Worm (Caenorhabditis elegans) whole organism, early embryonic: ENCODE data around the gene C32D5.8.

Source experiments
- B0310.2 ChIP-seq: sonication (generic microtip); optimal IDR thresholded peaks from 2 replicates; lab custom pipeline; 2016; ENCODE audit warnings: mild to moderate bottlenecking, missing genetic modification characterization, missing compliant biosample characterization
- F13C5.2 ChIP-seq: sonication (generic microtip); optimal IDR thresholded peaks from 2 replicates; lab custom pipeline; 2017; ENCODE audit warnings: mild to moderate bottlenecking, missing genetic modification characterization, inconsistent platforms, missing compliant biosample characterization
- aly-1 ChIP-seq: sonication (generic microtip); optimal IDR thresholded peaks from 2 replicates; lab custom pipeline; 2016; ENCODE audit warnings: missing genetic modification characterization, missing compliant biosample characterization
- ama-1 ChIP-seq: fragments of 150-350 bp; optimal IDR thresholded peaks from 2 replicates; lab custom pipeline; 2014
- ceh-13 ChIP-seq: fragments of 200-800 bp; sonication (Bioruptor generic); optimal IDR thresholded peaks from 2 replicates; lab custom pipeline; 2018; ENCODE audit warnings: mild to moderate bottlenecking, missing genetic modification characterization, missing compliant biosample characterization
- ceh-36 ChIP-seq: sonication (generic microtip); optimal IDR thresholded peaks from 2 replicates; lab custom pipeline; 2016; ENCODE audit warnings: missing genetic modification characterization, inconsistent platforms, missing compliant biosample characterization
- ets-7 ChIP-seq: sonication (generic microtip); optimal IDR thresholded peaks from 2 replicates; lab custom pipeline; 2016; ENCODE audit warnings: missing genotype, missing genetic modification characterization, missing compliant biosample characterization
- flt-1 ChIP-seq: fragments of 200-800 bp; sonication (Bioruptor generic); IDR thresholded peaks from 2 replicates; pipeline ENCODE4 v1.3.6; 2022; ENCODE audit warnings: missing genetic modification characterization, missing compliant biosample characterization
- hmbx-1 ChIP-seq: sonication (generic microtip); optimal IDR thresholded peaks from 2 replicates; lab custom pipeline; 2016; ENCODE audit warnings: mild to moderate bottlenecking, missing genetic modification characterization, missing compliant biosample characterization
- hmg-4 ChIP-seq: fragments of 200-800 bp; sonication (Bioruptor generic); optimal IDR thresholded peaks from 2 replicates; lab custom pipeline; 2018; ENCODE audit warnings: mild to moderate bottlenecking, missing genetic modification characterization, missing compliant biosample characterization
- hnd-1 ChIP-seq: sonication (generic microtip); optimal IDR thresholded peaks from 2 replicates; lab custom pipeline; 2016; ENCODE audit warnings: missing genetic modification characterization, missing compliant biosample characterization
- pes-1 ChIP-seq: fragments of 200-800 bp; sonication (Bioruptor generic); IDR thresholded peaks from 2 replicates; pipeline ENCODE4 v1.3.6; 2022; ENCODE audit warnings: missing genetic modification reagents, missing genetic modification characterization, missing compliant biosample characterization
- scrt-1 ChIP-seq: fragments of 200-800 bp; sonication (Bioruptor generic); IDR thresholded peaks from 2 replicates; pipeline ENCODE4 v1.3.6; 2022; ENCODE audit warnings: missing genetic modification characterization, missing compliant biosample characterization
- sea-1 ChIP-seq: fragments of 200-800 bp; sonication (Bioruptor generic); conservative IDR thresholded peaks from 2 replicates; pipeline ENCODE4 v1.3.6; 2022; ENCODE audit warnings: missing genetic modification characterization, missing compliant biosample characterization
- tbx-11 ChIP-seq: fragments of 200-800 bp; sonication (Bioruptor generic); IDR thresholded peaks from 2 replicates; pipeline ENCODE4 v1.3.6; 2022; ENCODE audit warnings: missing genetic modification characterization, missing compliant biosample characterization
- tbx-37 ChIP-seq: fragments of 200-800 bp; sonication (Bioruptor generic); conservative IDR thresholded peaks from 2 replicates; pipeline ENCODE4 v1.3.6; 2022; ENCODE audit warnings: missing genetic modification reagents, missing genetic modification characterization, missing compliant biosample characterization
- tra-4 ChIP-seq: sonication (generic microtip); optimal IDR thresholded peaks from 2 replicates; lab custom pipeline; 2017; ENCODE audit warnings: missing genetic modification characterization, missing compliant biosample characterization

Gene C32D5.8

DNA sequence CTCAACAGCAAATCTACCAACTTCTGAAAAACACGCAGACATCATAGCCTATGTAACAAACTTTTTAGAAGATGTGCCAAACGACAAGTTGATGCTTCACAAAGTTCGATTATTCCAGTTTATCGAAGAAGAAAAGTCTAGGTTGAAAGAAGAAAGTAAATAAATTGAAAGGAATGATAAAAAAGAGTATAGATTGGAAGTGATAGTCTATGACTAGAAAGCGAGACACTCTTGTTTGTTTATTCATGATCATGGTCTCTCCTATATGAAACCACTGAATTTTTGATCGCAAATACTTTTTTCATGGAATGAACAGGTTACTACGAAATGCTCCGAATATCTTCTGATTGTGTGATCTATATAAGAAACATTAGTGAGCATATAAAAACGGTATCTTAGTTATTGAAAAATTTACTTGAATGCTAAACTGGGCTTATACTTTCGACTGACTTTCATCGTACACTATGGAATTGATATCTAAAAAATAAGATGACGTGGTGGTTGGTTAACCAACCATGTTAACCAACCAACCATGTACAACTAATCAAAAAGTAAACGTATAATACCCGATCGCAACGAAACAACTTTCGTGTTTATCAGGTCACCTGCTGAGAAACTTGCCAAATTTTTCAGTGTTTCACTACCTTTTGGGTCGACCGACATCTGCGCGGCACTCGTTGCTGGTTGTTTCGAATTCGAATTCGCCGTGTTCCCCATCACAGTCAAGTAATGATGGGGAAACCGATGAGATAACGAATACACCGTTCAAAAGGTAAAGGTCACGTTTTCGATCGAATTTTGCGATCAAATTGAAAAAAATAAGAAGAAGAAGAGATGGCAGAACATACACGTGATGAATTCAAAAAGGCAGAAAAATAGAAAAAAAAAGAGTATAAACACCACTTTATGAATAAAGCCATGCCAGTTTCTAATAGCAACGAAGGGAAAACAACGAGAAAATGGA lies at the start of gene C32D5.8:
Gene C32D5.8 (minus strand): TSS at position 770 of the 964 bp plus-strand sequence.
- TF ChIP-seq hnd-1 (tag; lab: Kevin White, UChicago) (no peak), ets-7 (tag; lab: Kevin White, UChicago) (no peak), pes-1 (no peak), F13C5.2 (tag; lab: Kevin White, UChicago) (no peak), tra-4 (no peak), tbx-11 (GFP tag; lab: Robert Waterston, UW) (no peak), sea-1 (GFP tag; lab: Robert Waterston, UW) (no peak), ceh-13 (GFP tag; lab: Kevin White, UChicago) (no peak), aly-1 (tag; lab: Kevin White, UChicago) (no peak), hmbx-1 (tag; lab: Kevin White, UChicago) (no peak), scrt-1 (GFP tag; lab: Robert Waterston, UW) (no peak), ceh-36 (no peak), tbx-37 (GFP tag; lab: Robert Waterston, UW) (no peak), hmg-4 (no peak), ama-1 (lab: Kevin White, UChicago) (no peak), B0310.2 (tag; lab: Kevin White, UChicago) (no peak), flt-1 (GFP tag; lab: Robert Waterston, UW) (no peak)

ce11 chrII:6394037-6394436 lies 48.3 kb upstream of the C32D5.8 start:
- TF ChIP-seq pes-1 (no peak), flt-1 (GFP tag; lab: Robert Waterston, UW) (no peak), aly-1 (tag; lab: Kevin White, UChicago) (no peak), hmg-4 (no peak), scrt-1 (GFP tag; lab: Robert Waterston, UW) (no peak), ama-1 (lab: Kevin White, UChicago) (no peak), ceh-36 (no peak), tbx-11 (GFP tag; lab: Robert Waterston, UW) (no peak), ets-7 (tag; lab: Kevin White, UChicago) (no peak), tra-4 (no peak), B0310.2 (tag; lab: Kevin White, UChicago) (no peak), hnd-1 (tag; lab: Kevin White, UChicago) (no peak), tbx-37 (GFP tag; lab: Robert Waterston, UW) (no peak), ceh-13 (GFP tag; lab: Kevin White, UChicago) (no peak), F13C5.2 (tag; lab: Kevin White, UChicago) (no peak)

ce11 chrII:6391195-6391594 lies 45.4 kb upstream of the C32D5.8 start, which contains the start of gene F58F12.3:
Gene F58F12.3 (minus strand): TSS chrII:6391295.
- no peak for TF ChIP-seq aly-1 (tag; lab: Kevin White, UChicago)
- TF ChIP-seq ets-7 (tag; lab: Kevin White, UChicago), result no peak
- no peak for TF ChIP-seq tbx-11 (GFP tag; lab: Robert Waterston, UW)

DNA sequence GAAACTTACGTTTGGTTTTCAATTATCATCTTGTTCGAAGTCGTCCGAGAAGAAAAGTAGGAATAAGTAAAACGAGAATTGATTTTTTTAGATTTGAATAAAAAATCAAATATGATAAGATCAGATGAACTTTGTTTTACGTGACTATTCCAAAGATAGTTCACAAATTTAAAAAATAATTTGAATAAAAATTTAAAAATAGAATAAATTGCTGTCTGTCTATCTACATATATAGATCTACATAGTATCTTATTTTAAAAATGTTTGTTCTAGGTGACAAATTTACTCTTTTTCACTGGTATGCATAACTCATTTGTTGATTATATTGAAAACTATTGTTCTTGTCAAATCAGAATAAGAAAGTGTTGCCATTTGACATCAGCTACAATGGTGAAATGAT lies 42.2 kb upstream of the C32D5.8 start, which contains the start of gene F58F12.2:
Gene F58F12.2 (minus strand): TSS at position 101 of the 400 bp plus-strand sequence.
- no peak for TF ChIP-seq ama-1 (lab: Kevin White, UChicago)
- TF ChIP-seq pes-1, result no peak
- TF ChIP-seq sea-1 (GFP tag; lab: Robert Waterston, UW), result no peak
- TF ChIP-seq hmg-4, result no peak
- TF ChIP-seq flt-1 (GFP tag; lab: Robert Waterston, UW), result no peak
- TF ChIP-seq ets-7 (tag; lab: Kevin White, UChicago), result no peak
- no peak for TF ChIP-seq F13C5.2 (tag; lab: Kevin White, UChicago)
- no peak for TF ChIP-seq tbx-11 (GFP tag; lab: Robert Waterston, UW)
- no peak for TF ChIP-seq hnd-1 (tag; lab: Kevin White, UChicago)
- TF ChIP-seq B0310.2 (tag; lab: Kevin White, UChicago), result no peak
- TF ChIP-seq hmbx-1 (tag; lab: Kevin White, UChicago), result no peak
- no peak for TF ChIP-seq tbx-37 (GFP tag; lab: Robert Waterston, UW)
- TF ChIP-seq aly-1 (tag; lab: Kevin White, UChicago), result no peak
- no peak for TF ChIP-seq ceh-36
- no peak for TF ChIP-seq scrt-1 (GFP tag; lab: Robert Waterston, UW)
- no peak for TF ChIP-seq tra-4

ce11 chrII:6386467-6386866 lies 40.7 kb upstream of the C32D5.8 start, which contains the start of gene F58F12.4:
Gene F58F12.4 (plus strand): TSS chrII:6386767.
- TF ChIP-seq scrt-1 (GFP tag; lab: Robert Waterston, UW), result no peak
- TF ChIP-seq hmbx-1 (tag; lab: Kevin White, UChicago), result no peak
- no peak for TF ChIP-seq F13C5.2 (tag; lab: Kevin White, UChicago)
- TF ChIP-seq flt-1 (GFP tag; lab: Robert Waterston, UW), result no peak
- TF ChIP-seq hmg-4, result no peak
- TF ChIP-seq hnd-1 (tag; lab: Kevin White, UChicago), result no peak

DNA sequence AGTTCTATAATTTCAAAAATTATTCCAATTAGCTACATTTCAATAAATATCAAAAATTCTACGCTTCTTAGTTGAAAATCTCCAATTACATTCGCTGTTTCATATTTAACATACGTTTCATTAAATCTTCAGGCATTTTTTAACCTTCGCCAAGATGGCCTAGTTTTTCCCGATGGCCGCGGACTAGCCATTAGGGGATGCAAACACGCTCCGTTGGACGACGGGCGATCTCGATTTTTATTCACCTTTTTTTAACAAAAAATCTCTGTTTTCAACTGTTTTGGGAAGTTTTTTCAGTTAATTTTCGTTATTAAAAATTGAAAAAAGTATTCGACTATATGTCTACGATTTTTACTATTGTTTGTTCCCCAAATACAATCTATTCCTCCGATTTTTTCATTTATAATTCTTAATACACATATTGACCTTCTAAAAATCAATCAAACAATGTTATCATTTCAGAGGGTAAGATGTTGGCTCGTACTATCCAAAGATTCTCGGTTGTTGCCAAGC lies 37.5 kb upstream of the C32D5.8 start, which contains the start of gene F58F12.1:
Gene F58F12.1 (plus strand): TSS at position 463 of the 513 bp plus-strand sequence.
- TF ChIP-seq tra-4, result no peak
- TF ChIP-seq flt-1 (GFP tag; lab: Robert Waterston, UW), result no peak
- peak; percentile 38; the same call in 1 of the 2 replicates for TF ChIP-seq tbx-37 (GFP tag; lab: Robert Waterston, UW)
- peak; percentile 52 for TF ChIP-seq F13C5.2 (tag; lab: Kevin White, UChicago)

DNA sequence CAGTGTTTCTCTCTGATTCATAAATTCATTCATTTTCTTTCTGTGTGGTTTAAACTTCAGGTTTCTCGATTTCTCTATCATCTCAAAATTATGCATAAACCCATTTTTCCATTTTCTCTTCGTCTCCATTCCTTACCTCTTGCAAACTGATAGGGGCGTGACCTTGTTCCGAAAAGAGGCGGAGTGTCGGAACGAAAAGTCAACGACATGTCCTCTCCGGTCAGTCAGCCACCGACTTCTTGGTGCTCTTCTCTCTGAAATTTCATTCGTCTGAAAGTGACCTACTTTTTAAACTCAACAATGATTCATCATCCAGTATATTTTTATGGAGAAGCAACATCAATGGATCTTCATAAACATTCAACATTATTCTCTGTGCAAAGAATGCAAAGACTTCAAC lies 35.1 kb upstream of the C32D5.8 start, which contains the start of gene F58F12.12:
Gene F58F12.12 (plus strand): TSS at position 301 of the 400 bp plus-strand sequence.
- TF ChIP-seq tbx-37 (GFP tag; lab: Robert Waterston, UW), result no peak
- no peak for TF ChIP-seq ceh-13 (GFP tag; lab: Kevin White, UChicago)
- TF ChIP-seq flt-1 (GFP tag; lab: Robert Waterston, UW), result no peak
- TF ChIP-seq aly-1 (tag; lab: Kevin White, UChicago), result no peak
- no peak for TF ChIP-seq ama-1 (lab: Kevin White, UChicago)
- TF ChIP-seq ets-7 (tag; lab: Kevin White, UChicago), result no peak
- no peak for TF ChIP-seq B0310.2 (tag; lab: Kevin White, UChicago)
- TF ChIP-seq sea-1 (GFP tag; lab: Robert Waterston, UW), result no peak
- no peak for TF ChIP-seq scrt-1 (GFP tag; lab: Robert Waterston, UW)
- no peak for TF ChIP-seq tra-4
- no peak for TF ChIP-seq tbx-11 (GFP tag; lab: Robert Waterston, UW)
